Worm (Caenorhabditis elegans) whole organism, dauer: Measurements from ENCODE around the gene klp-19.
"Not testable (repeated sequence)": the region's sequence is repeated elsewhere in the genome, so short reads cannot be mapped to it uniquely, and the experiment has no call there.

ENCODE experiments used
- unc-62 ChIP-seq: sonication (generic microtip); optimal IDR thresholded peaks from 2 replicates; lab custom pipeline; 2017; ENCODE audit warnings: missing biosample characterization, missing genetic modification reagents, missing genetic modification characterization

The klp-19 gene

ce11 chrIII:13317383-13317911, 10.4 kb upstream of the klp-19 start:
- TF ChIP-seq unc-62 (GFP tag; lab: Kevin White, UChicago), result no peak

ce11 chrIII:13316935-13317334, 9.9 kb upstream of the klp-19 start:
- TF ChIP-seq unc-62 (GFP tag; lab: Kevin White, UChicago), result no peak

- no peak for TF ChIP-seq unc-62 (GFP tag; lab: Kevin White, UChicago)
These were observed 8.0 kb upstream of the klp-19 start, which contains the start of gene dph-7 for ce11 chrIII:13315071-13315470. dph-7 (plus strand) TSS chrIII:13315123.

- TF ChIP-seq unc-62 (GFP tag; lab: Kevin White, UChicago), result no peak
These were observed 7.6 kb upstream of the klp-19 start for ce11 chrIII:13314636-13315035.

- TF ChIP-seq unc-62 (GFP tag; lab: Kevin White, UChicago), result no peak
These were observed 6.7 kb upstream of the klp-19 start, which contains the start of gene Y43F4B.10 for ce11 chrIII:13313788-13314187. Y43F4B.10 (plus strand) TSS chrIII:13314068.

- no peak for TF ChIP-seq unc-62 (GFP tag; lab: Kevin White, UChicago)
These were observed 3.5 kb upstream of the klp-19 start for ce11 chrIII:13310552-13310951.

ce11 chrIII:13305537-13305936, 1.5 kb downstream of the klp-19 start:
- no peak for TF ChIP-seq unc-62 (GFP tag; lab: Kevin White, UChicago)

ce11 chrIII:13302578-13302977, 4.5 kb downstream of the klp-19 start:
- TF ChIP-seq unc-62 (GFP tag; lab: Kevin White, UChicago), result no peak

ce11 chrIII:13301983-13302382, 5.1 kb downstream of the klp-19 start:
- TF ChIP-seq unc-62 (GFP tag; lab: Kevin White, UChicago), result no peak

- no peak for TF ChIP-seq unc-62 (GFP tag; lab: Kevin White, UChicago)
These were observed 8.2 kb downstream of the klp-19 start, which contains the start of gene pgm-2 for ce11 chrIII:13298722-13299431. pgm-2 (plus strand) TSS chrIII:13299378.

- TF ChIP-seq unc-62 (GFP tag; lab: Kevin White, UChicago), result not testable (repeated sequence)
These were observed 10.7 kb downstream of the klp-19 start, which contains the start of gene npp-18 for ce11 chrIII:13296289-13296874. npp-18 (plus strand) TSS chrIII:13296853.

- TF ChIP-seq unc-62 (GFP tag; lab: Kevin White, UChicago), result not testable (repeated sequence)
These were observed 14.0 kb downstream of the klp-19 start, which contains the start of gene set-25 for ce11 chrIII:13292971-13293514. set-25 (minus strand) TSS chrIII:13293090.

ce11 chrIII:13285421-13285820, 21.6 kb downstream of the klp-19 start, which contains the start of gene F56A8.8:
F56A8.8 (plus strand) TSS chrIII:13285721.
- no peak for TF ChIP-seq unc-62 (GFP tag; lab: Kevin White, UChicago)

- TF ChIP-seq unc-62 (GFP tag; lab: Kevin White, UChicago), result no peak
These were observed 29.1 kb downstream of the klp-19 start for ce11 chrIII:13277881-13278500.

- no peak for TF ChIP-seq unc-62 (GFP tag; lab: Kevin White, UChicago)
These were observed 30.1 kb downstream of the klp-19 start, which contains the start of gene unc-64 for ce11 chrIII:13276958-13277357. unc-64 (plus strand) TSS chrIII:13277258.
